Fruit fly (Drosophila melanogaster) whole organism, embryonic: ENCODE measurements around the gene CG17732.

Experiments used
- B-H1 ChIP-seq: fragments of 200-800 bp; sonication (Bioruptor generic); IDR thresholded peaks from 3 replicates; pipeline ENCODE4 v1.3.6; 2022; ENCODE audit warnings: missing biosample characterization, missing genetic modification characterization
- CG10267 ChIP-seq: fragments of 200-800 bp; sonication (Bioruptor generic); optimal IDR thresholded peaks from 2 replicates; lab custom pipeline; 2018; ENCODE audit warnings: missing biosample characterization, mild to moderate bottlenecking, missing genetic modification characterization, moderate library complexity
- CG10543 ChIP-seq: fragments of 200-800 bp; sonication (Bioruptor generic); optimal IDR thresholded peaks from 3 replicates; lab custom pipeline; 2017; ENCODE audit warnings: missing biosample characterization, mild to moderate bottlenecking, missing genetic modification characterization, moderate library complexity
- CG12236 ChIP-seq: fragments of 200-800 bp; sonication (Bioruptor generic); optimal IDR thresholded peaks from 2 replicates; lab custom pipeline; 2016; ENCODE audit warnings: missing biosample characterization, missing genetic modification characterization
- CG14710 ChIP-seq: fragments of 200-800 bp; sonication (Bioruptor generic); optimal IDR thresholded peaks from 3 replicates; lab custom pipeline; 2019; ENCODE audit warnings: missing biosample characterization, mild to moderate bottlenecking, missing genetic modification characterization, moderate library complexity
- CG15514 ChIP-seq: fragments of 200-800 bp; sonication (Bioruptor generic); optimal IDR thresholded peaks from 3 replicates; lab custom pipeline; 2017; ENCODE audit warnings: missing biosample characterization, missing genetic modification characterization, mild to moderate bottlenecking, moderate library complexity, missing genetic modification reagents
- CG17328 ChIP-seq: fragments of 200-800 bp; sonication (Bioruptor generic); IDR thresholded peaks from 2 replicates; pipeline ENCODE4 v1.3.6; 2022; ENCODE audit warnings: missing biosample characterization, missing genetic modification characterization
- CG17912 ChIP-seq: fragments of 200-800 bp; sonication (Bioruptor generic); optimal IDR thresholded peaks from 2 replicates; lab custom pipeline; 2018; ENCODE audit warnings: missing biosample characterization, mild to moderate bottlenecking, missing genetic modification characterization
- CG18262 ChIP-seq: fragments of 200-800 bp; optimal IDR thresholded peaks from 3 replicates; lab custom pipeline; 2019; ENCODE audit warnings: missing biosample characterization, mild to moderate bottlenecking, missing genetic modification characterization, moderate library complexity
- CG18476 ChIP-seq: fragments of 200-800 bp; sonication (Bioruptor generic); optimal IDR thresholded peaks from 2 replicates; lab custom pipeline; 2016; ENCODE audit warnings: missing biosample characterization, mild to moderate bottlenecking, missing genetic modification characterization
- CG2202 ChIP-seq: fragments of 200-800 bp; sonication (Bioruptor generic); optimal IDR thresholded peaks from 2 replicates; lab custom pipeline; 2018; ENCODE audit warnings: missing biosample characterization, mild to moderate bottlenecking, missing genetic modification characterization
- CG2712 ChIP-seq: fragments of 200-800 bp; optimal IDR thresholded peaks from 3 replicates; lab custom pipeline; 2019; ENCODE audit warnings: missing biosample characterization, mild to moderate bottlenecking, missing genetic modification characterization, moderate library complexity
- CG30020 ChIP-seq: fragments of 200-800 bp; optimal IDR thresholded peaks from 2 replicates; lab custom pipeline; 2019; ENCODE audit warnings: missing biosample characterization, mild to moderate bottlenecking, missing genetic modification characterization, moderate library complexity
- CG30431 ChIP-seq: fragments of 200-800 bp; sonication (Bioruptor generic); optimal IDR thresholded peaks from 2 replicates; lab custom pipeline; 2017; ENCODE audit warnings: missing biosample characterization, missing genetic modification characterization
- CG33557 ChIP-seq: fragments of 200-800 bp; sonication (Bioruptor generic); optimal IDR thresholded peaks from 2 replicates; lab custom pipeline; 2019; ENCODE audit warnings: missing biosample characterization, mild to moderate bottlenecking, missing genetic modification characterization, moderate library complexity
- CG3847 ChIP-seq: fragments of 200-800 bp; sonication (Bioruptor generic); IDR thresholded peaks from 2 replicates; pipeline ENCODE4 v1.3.6; 2022; ENCODE audit warnings: missing biosample characterization, missing genetic modification characterization
- CG42726 ChIP-seq: fragments of 200-800 bp; sonication (Bioruptor generic); IDR thresholded peaks from 2 replicates; pipeline ENCODE4 v1.3.6; 2022; ENCODE audit warnings: missing biosample characterization, missing genetic modification characterization; ENCODE audit not compliant: partially characterized antibody
- CG7987 ChIP-seq: fragments of 200-800 bp; sonication (Bioruptor generic); optimal IDR thresholded peaks from 2 replicates; lab custom pipeline; 2018; ENCODE audit warnings: missing biosample characterization, mild to moderate bottlenecking, missing genetic modification characterization, moderate library complexity
- CG9437 ChIP-seq: fragments of 200-800 bp; sonication (Bioruptor generic); optimal IDR thresholded peaks from 2 replicates; lab custom pipeline; 2018; ENCODE audit warnings: missing biosample characterization, mild to moderate bottlenecking, missing genetic modification characterization
- CG9817 ChIP-seq: fragments of 200-800 bp; sonication (Bioruptor generic); optimal IDR thresholded peaks from 2 replicates; lab custom pipeline; 2018; ENCODE audit warnings: missing biosample characterization, mild to moderate bottlenecking, missing genetic modification characterization, moderate library complexity
- CTCF ChIP-seq: fragments of 200-800 bp; sonication (Bioruptor generic); optimal IDR thresholded peaks from 2 replicates; lab custom pipeline; 2017; ENCODE audit warnings: missing biosample characterization, mild to moderate bottlenecking, missing genetic modification characterization, moderate library complexity
- Camta ChIP-seq: fragments of 200-800 bp; sonication (Bioruptor generic); optimal IDR thresholded peaks from 2 replicates; lab custom pipeline; 2016; ENCODE audit warnings: missing biosample characterization, missing genetic modification characterization
- D19A ChIP-seq: fragments of 200-800 bp; optimal IDR thresholded peaks from 3 replicates; lab custom pipeline; 2019; ENCODE audit warnings: missing biosample characterization, mild to moderate bottlenecking, missing genetic modification characterization, moderate library complexity
- Dll ChIP-seq: fragments of 200-800 bp; sonication (Bioruptor generic); IDR thresholded peaks from 4 replicates; pipeline ENCODE4 v1.3.6; 2022; ENCODE audit warnings: missing biosample characterization, missing genetic modification characterization; ENCODE audit not compliant: partially characterized antibody
- E2f2 ChIP-seq: fragments of 200-800 bp; sonication (Bioruptor generic); IDR thresholded peaks from 2 replicates; pipeline ENCODE4 v1.3.6; 2022; ENCODE audit warnings: missing biosample characterization, missing genetic modification characterization
- Hr51 ChIP-seq, 2 experiments: fragments of 200-800 bp; sonication (Bioruptor generic); optimal IDR thresholded peaks; 2 replicates in 1 of 2; 3 replicates in 1 of 2; lab custom pipeline; 2016 to 2018; ENCODE audit warnings: missing biosample characterization in 2 of 2, missing genetic modification characterization in 2 of 2, mild to moderate bottlenecking in 1 of 2, moderate library complexity in 1 of 2
- Hsf ChIP-seq: fragments of 200-800 bp; sonication (Bioruptor generic); optimal IDR thresholded peaks from 3 replicates; lab custom pipeline; 2016; ENCODE audit warnings: missing biosample characterization, missing genetic modification characterization
- Med ChIP-seq: fragments of 200-800 bp; sonication (Bioruptor generic); peaks from one replicate; lab custom pipeline; 2016; ENCODE audit warnings: missing biosample characterization, missing genetic modification characterization, mild to moderate bottlenecking, inconsistent platforms, moderate library complexity
- Nf-YB ChIP-seq: fragments of 200-800 bp; sonication (Bioruptor generic); optimal IDR thresholded peaks from 3 replicates; lab custom pipeline; 2019; ENCODE audit warnings: missing biosample characterization, mild to moderate bottlenecking, missing genetic modification characterization, moderate library complexity
- Nf-YC ChIP-seq: fragments of 200-800 bp; optimal IDR thresholded peaks from 3 replicates; lab custom pipeline; 2019; ENCODE audit warnings: missing biosample characterization, mild to moderate bottlenecking, missing genetic modification characterization, moderate library complexity
- NfI ChIP-seq: fragments of 200-800 bp; sonication (Bioruptor generic); optimal IDR thresholded peaks from 3 replicates; lab custom pipeline; 2018; ENCODE audit warnings: missing biosample characterization, mild to moderate bottlenecking, missing genetic modification characterization, moderate library complexity
- Spps ChIP-seq: fragments of 200-800 bp; sonication (Bioruptor generic); optimal IDR thresholded peaks from 2 replicates; lab custom pipeline; 2018; ENCODE audit warnings: missing biosample characterization, mild to moderate bottlenecking, missing genetic modification characterization
- abd-A ChIP-seq: fragments of 200-800 bp; sonication (Bioruptor generic); optimal IDR thresholded peaks from 3 replicates; lab custom pipeline; 2019; ENCODE audit warnings: missing biosample characterization, mild to moderate bottlenecking, missing genetic modification characterization, moderate library complexity
- ash1 ChIP-seq: fragments of 200-800 bp; sonication (Bioruptor generic); optimal IDR thresholded peaks from 2 replicates; lab custom pipeline; 2018; ENCODE audit warnings: missing biosample characterization, mild to moderate bottlenecking, missing genetic modification characterization
- crc ChIP-seq: fragments of 200-800 bp; sonication (Bioruptor generic); optimal IDR thresholded peaks from 2 replicates; lab custom pipeline; 2016; ENCODE audit warnings: missing biosample characterization, missing genetic modification characterization
- eyg ChIP-seq: fragments of 200-800 bp; sonication (Bioruptor generic); optimal IDR thresholded peaks from 3 replicates; lab custom pipeline; 2016; ENCODE audit warnings: missing biosample characterization, missing genetic modification characterization
- gem ChIP-seq: fragments of 200-800 bp; sonication (Bioruptor generic); optimal IDR thresholded peaks from 2 replicates; lab custom pipeline; 2019; ENCODE audit warnings: missing biosample characterization, mild to moderate bottlenecking, missing genetic modification characterization, moderate library complexity
- gro ChIP-seq: fragments of 200-800 bp; sonication (Bioruptor generic); optimal IDR thresholded peaks from 2 replicates; lab custom pipeline; 2016; ENCODE audit warnings: missing biosample characterization, missing genetic modification characterization
- insv ChIP-seq, 2 experiments: fragments of 200-800 bp; sonication (Bioruptor generic); optimal IDR thresholded peaks; 3 replicates each; lab custom pipeline; 2016 to 2018; ENCODE audit warnings: missing biosample characterization in 2 of 2, missing genetic modification characterization in 2 of 2
- kni ChIP-seq: fragments of 200-800 bp; sonication (Bioruptor generic); optimal IDR thresholded peaks from 3 replicates; lab custom pipeline; 2017; ENCODE audit warnings: mild to moderate bottlenecking, missing biosample characterization, missing genetic modification reagents, missing genetic modification characterization
- mirr ChIP-seq: fragments of 200-800 bp; sonication (Bioruptor generic); optimal IDR thresholded peaks from 3 replicates; lab custom pipeline; 2018; ENCODE audit warnings: missing biosample characterization, mild to moderate bottlenecking, missing genetic modification characterization
- nau ChIP-seq: fragments of 200-800 bp; sonication (Bioruptor generic); optimal IDR thresholded peaks from 3 replicates; lab custom pipeline; 2017; ENCODE audit warnings: missing biosample characterization, mild to moderate bottlenecking, missing genetic modification characterization, missing genetic modification reagents
- schlank ChIP-seq: fragments of 200-800 bp; sonication (Bioruptor generic); optimal IDR thresholded peaks from 2 replicates; lab custom pipeline; 2018; ENCODE audit warnings: missing biosample characterization, mild to moderate bottlenecking, missing genetic modification characterization
- stwl ChIP-seq: fragments of 200-800 bp; sonication (Bioruptor generic); optimal IDR thresholded peaks from 3 replicates; lab custom pipeline; 2018; ENCODE audit warnings: missing biosample characterization, mild to moderate bottlenecking, missing genetic modification characterization, moderate library complexity
- twi ChIP-seq: fragments of 200-800 bp; optimal IDR thresholded peaks from 2 replicates; lab custom pipeline; 2019; ENCODE audit warnings: missing biosample characterization, mild to moderate bottlenecking, missing genetic modification characterization, moderate library complexity
- unc-4 ChIP-seq: fragments of 200-800 bp; sonication (Bioruptor generic); IDR thresholded peaks from 2 replicates; pipeline ENCODE4 v1.3.6; 2022; ENCODE audit warnings: missing biosample characterization, missing genetic modification characterization; ENCODE audit not compliant: partially characterized antibody
- unpg ChIP-seq: fragments of 200-800 bp; sonication (Bioruptor generic); optimal IDR thresholded peaks from 3 replicates; lab custom pipeline; 2018; ENCODE audit warnings: missing biosample characterization, mild to moderate bottlenecking, missing genetic modification characterization, moderate library complexity
- vvl ChIP-seq: fragments of 200-800 bp; sonication (Bioruptor generic); IDR thresholded peaks from 2 replicates; pipeline ENCODE4 v1.3.6; 2022; ENCODE audit warnings: missing biosample characterization, missing genetic modification characterization
- zen ChIP-seq: fragments of 200-800 bp; sonication (Bioruptor generic); optimal IDR thresholded peaks from 3 replicates; lab custom pipeline; 2018; ENCODE audit warnings: missing biosample characterization, mild to moderate bottlenecking, missing genetic modification characterization, moderate library complexity

CG17732 gene

dm6 chr3L:20004442-20004869 lies 23.0 kb downstream of the CG17732 start (continued):
- TF ChIP-seq CG18476 (GFP tag; lab: Kevin White, UChicago) (no peak), ash1 (GFP tag; lab: Kevin White, UChicago) (no peak), CG17912 (GFP tag; lab: Kevin White, UChicago) (peak; percentile 60), Dll (peak; percentile 60; the same call in 3 of the 4 replicates), CTCF (peak; percentile 93), CG10543 (no peak), gem (tag; lab: Kevin White, UChicago) (peak; percentile 7), CG12236 (GFP tag; lab: Kevin White, UChicago) (no peak), vvl (GFP tag; lab: Robert Waterston, UW) (peak; percentile 79; the same call in 1 of the 2 replicates), insv (GFP tag; optimal IDR thresholded peaks at IDR 0.05; lab: Kevin White, UChicago) (peak; percentile 88 to 100), CG3847 (GFP tag; lab: Robert Waterston, UW) (no peak), Hr51 (GFP tag; optimal IDR thresholded peaks at IDR 0.05; lab: Kevin White, UChicago) (peak in 1 of 2 experiments; percentile 37), CG9817 (no peak), mirr (GFP tag; lab: Kevin White, UChicago) (peak; percentile 8), CG33557 (GFP tag; lab: Kevin White, UChicago) (peak; percentile 23), kni (GFP tag; lab: Kevin White, UChicago) (peak; percentile 55), Nf-YC (peak; percentile 41), CG2712 (peak; percentile 60), CG7987 (GFP tag; lab: Kevin White, UChicago) (peak; percentile 22), twi (tag; lab: Kevin White, UChicago) (peak; percentile 16), schlank (tag; lab: Kevin White, UChicago) (no peak), abd-A (tag; lab: Kevin White, UChicago) (peak; percentile 96), CG10267 (tag; lab: Kevin White, UChicago) (peak; percentile 58), CG30431 (GFP tag; lab: Kevin White, UChicago) (no peak), zen (tag; lab: Kevin White, UChicago) (peak; percentile 49), CG17328 (GFP tag; lab: Robert Waterston, UW) (0 out of 2 replicates have a peak, but pooled peaks have one; percentile 24), CG18262 (tag; lab: Kevin White, UChicago) (peak; percentile 37), CG15514 (peak; percentile 28), Camta (GFP tag; lab: Kevin White, UChicago) (no peak), Nf-YB (GFP tag; lab: Kevin White, UChicago) (no peak), crc (no peak), D19A (tag; lab: Kevin White, UChicago) (peak; percentile 19), unpg (GFP tag; lab: Kevin White, UChicago) (peak; percentile 20), nau (peak; percentile 7), NfI (peak; percentile 12), stwl (tag; lab: Kevin White, UChicago) (peak; percentile 44), CG30020 (tag; lab: Kevin White, UChicago) (peak; percentile 28), unc-4 (GFP tag; lab: Robert Waterston, UW) (peak; percentile 55; the same call in 1 of the 2 replicates), CG9437 (no peak), CG14710 (peak; percentile 50), gro (GFP tag; lab: Kevin White, UChicago) (no peak), Hsf (no peak), Med (GFP tag; lab: Kevin White, UChicago) (peak; percentile 75), eyg (GFP tag; lab: Kevin White, UChicago) (no peak), CG2202 (peak; percentile 18), CG42726 (GFP tag; lab: Robert Waterston, UW) (0 out of 2 replicates have a peak, but pooled peaks have one; percentile 47), B-H1 (GFP tag; lab: Robert Waterston, UW) (no peak), Spps (tag; lab: Kevin White, UChicago) (peak; percentile 4), E2f2 (GFP tag; lab: Robert Waterston, UW) (peak; percentile 24; the same call in 1 of the 2 replicates)
